Worm (Caenorhabditis elegans) whole organism, young adult: ENCODE results near the gene R144.11.

ENCODE experiments used
- B0035.1 ChIP-seq: sonication (generic microtip); optimal IDR thresholded peaks from 2 replicates; lab custom pipeline; 2016; ENCODE audit warnings: missing genetic modification characterization, mild to moderate bottlenecking, missing compliant biosample characterization, missing genotype, missing genetic modification reagents
- B0261.1 ChIP-seq: sonication (generic microtip); optimal IDR thresholded peaks from 2 replicates; lab custom pipeline; 2016; ENCODE audit warnings: mild to moderate bottlenecking, missing genetic modification characterization, moderate library complexity, missing compliant biosample characterization
- F10E7.11 ChIP-seq: sonication (generic microtip); optimal IDR thresholded peaks from 2 replicates; lab custom pipeline; 2017; ENCODE audit warnings: mild to moderate bottlenecking, missing genetic modification characterization, moderate library complexity, missing compliant biosample characterization
- F33H1.4 ChIP-seq: fragments of 200-800 bp; sonication (Bioruptor generic); IDR thresholded peaks from 2 replicates; pipeline ENCODE4 v1.3.6; 2022; ENCODE audit warnings: missing genetic modification reagents, missing genetic modification characterization, missing compliant biosample characterization
- T07F8.4 ChIP-seq: sonication (generic microtip); optimal IDR thresholded peaks from 2 replicates; lab custom pipeline; 2016; ENCODE audit warnings: mild to moderate bottlenecking, missing genetic modification characterization, moderate library complexity, missing compliant biosample characterization
- Y53F4B.3 ChIP-seq: fragments of 200-800 bp; sonication (Bioruptor generic); IDR thresholded peaks from 2 replicates; pipeline ENCODE4 v1.3.6; 2022; ENCODE audit warnings: missing genetic modification reagents, missing genetic modification characterization, missing compliant biosample characterization
- Y56A3A.18 ChIP-seq: fragments of 200-800 bp; sonication (Bioruptor generic); IDR thresholded peaks from 2 replicates; pipeline ENCODE4 v1.3.6; 2022; ENCODE audit warnings: missing genetic modification reagents, missing genetic modification characterization, missing compliant biosample characterization
- ZK185.1 ChIP-seq: sonication (generic microtip); optimal IDR thresholded peaks from 2 replicates; lab custom pipeline; 2016; ENCODE audit warnings: mild to moderate bottlenecking, missing genetic modification characterization, missing compliant biosample characterization; ENCODE audit not compliant: poor library complexity, severe bottlenecking
- akir-1 ChIP-seq: fragments of 200-800 bp; sonication (Bioruptor generic); optimal IDR thresholded peaks from 2 replicates; lab custom pipeline; 2018; ENCODE audit warnings: mild to moderate bottlenecking, missing genetic modification characterization, moderate library complexity, missing compliant biosample characterization
- ama-1 ChIP-seq, 3 experiments: fragments of 150-350 bp in 1 of 3; sonication (generic microtip) in 2 of 3; optimal IDR thresholded peaks; 2 replicates each; lab custom pipeline; 2014 to 2018; ENCODE audit warnings: missing biosample characterization in 2 of 3, missing genetic modification characterization in 2 of 3, missing genetic modification reagents in 2 of 3
- atf-7 ChIP-seq: sonication (generic microtip); optimal IDR thresholded peaks from 2 replicates; lab custom pipeline; 2017; ENCODE audit warnings: mild to moderate bottlenecking, missing genetic modification characterization, missing compliant biosample characterization
- cebp-1 ChIP-seq, 2 experiments: fragments of 200-800 bp in 1 of 2; sonication (Bioruptor generic) in 1 of 2; sonication (generic microtip) in 1 of 2; IDR thresholded peaks in 1 of 2; optimal IDR thresholded peaks in 1 of 2; 2 replicates each; pipeline versions ENCODE4 v1.3.6 to Lab custom; 2017 to 2022; ENCODE audit warnings: missing compliant biosample characterization in 2 of 2, missing genetic modification characterization in 2 of 2, mild to moderate bottlenecking in 1 of 2, missing genetic modification reagents in 1 of 2, moderate library complexity in 1 of 2
- ceh-40 ChIP-seq: fragments of 200-800 bp; sonication (Bioruptor generic); IDR thresholded peaks from 2 replicates; pipeline ENCODE4 v1.3.6; 2022; ENCODE audit warnings: missing genetic modification characterization, missing compliant biosample characterization
- dpl-1 ChIP-seq: fragments of 150-350 bp; optimal IDR thresholded peaks from 2 replicates; lab custom pipeline; 2014; ENCODE audit warnings: missing biosample characterization, missing genetic modification reagents, missing genetic modification characterization
- efl-1 ChIP-seq: fragments of 150-350 bp; optimal IDR thresholded peaks from 2 replicates; lab custom pipeline; 2014; ENCODE audit warnings: missing biosample characterization, missing genetic modification reagents, missing genetic modification characterization
- egl-44 ChIP-seq: fragments of 200-800 bp; sonication (Bioruptor generic); IDR thresholded peaks from 2 replicates; pipeline ENCODE4 v1.3.6; 2022; ENCODE audit warnings: missing genetic modification reagents, missing genetic modification characterization, missing compliant biosample characterization
- lin-26 ChIP-seq: fragments of 200-800 bp; sonication (Bioruptor generic); IDR thresholded peaks from 2 replicates; pipeline ENCODE4 v1.3.6; 2022; ENCODE audit warnings: missing genetic modification reagents, missing genetic modification characterization, missing compliant biosample characterization
- lsl-1 ChIP-seq: fragments of 200-800 bp; sonication (Bioruptor generic); optimal IDR thresholded peaks from 2 replicates; lab custom pipeline; 2018; ENCODE audit warnings: mild to moderate bottlenecking, missing genetic modification characterization, moderate library complexity, missing compliant biosample characterization
- madf-10 ChIP-seq: sonication (generic microtip); optimal IDR thresholded peaks from 2 replicates; lab custom pipeline; 2016; ENCODE audit warnings: mild to moderate bottlenecking, missing genetic modification characterization, missing compliant biosample characterization
- madf-6 ChIP-seq: fragments of 200-800 bp; sonication (Bioruptor generic); IDR thresholded peaks from 2 replicates; pipeline ENCODE4 v1.3.6; 2022; ENCODE audit warnings: missing genetic modification reagents, missing genetic modification characterization, missing compliant biosample characterization
- mxl-1 ChIP-seq: sonication (generic microtip); optimal IDR thresholded peaks from 2 replicates; lab custom pipeline; 2016; ENCODE audit warnings: missing genetic modification characterization, missing compliant biosample characterization
- nfya-2 ChIP-seq: fragments of 200-800 bp; sonication (Bioruptor generic); IDR thresholded peaks from 2 replicates; pipeline ENCODE4 v1.3.6; 2022; ENCODE audit warnings: missing genetic modification reagents, missing genetic modification characterization, missing compliant biosample characterization
- nhr-90 ChIP-seq: sonication (generic microtip); optimal IDR thresholded peaks from 2 replicates; lab custom pipeline; 2016; ENCODE audit warnings: missing genotype, mild to moderate bottlenecking, missing genetic modification characterization, missing compliant biosample characterization
- pbrm-1 ChIP-seq: fragments of 200-800 bp; sonication (Bioruptor generic); IDR thresholded peaks from 2 replicates; pipeline ENCODE4 v1.3.6; 2022; ENCODE audit warnings: missing genetic modification reagents, missing genetic modification characterization, missing compliant biosample characterization
- rcor-1 ChIP-seq: fragments of 200-800 bp; sonication (Bioruptor generic); IDR thresholded peaks from 2 replicates; pipeline ENCODE4 v1.3.6; 2022; ENCODE audit warnings: missing genetic modification reagents, missing genetic modification characterization, missing compliant biosample characterization
- rec-8 ChIP-seq, 2 experiments: sonication (generic microtip); optimal IDR thresholded peaks; 2 replicates each; lab custom pipeline; 2016; ENCODE audit warnings: mild to moderate bottlenecking in 2 of 2, missing genetic modification characterization in 2 of 2, missing genetic modification reagents in 2 of 2, missing genotype in 2 of 2, missing biosample characterization in 1 of 2, missing compliant biosample characterization in 1 of 2, moderate library complexity in 1 of 2
- snpc-1.3 ChIP-seq: sonication (generic microtip); optimal IDR thresholded peaks from 2 replicates; lab custom pipeline; 2017; ENCODE audit warnings: missing genetic modification characterization, mild to moderate bottlenecking, missing compliant biosample characterization, antibody characterized with exemption, moderate library complexity, missing genotype, missing genetic modification reagents; ENCODE audit not compliant: insufficient read depth
- snpc-3.4 ChIP-seq: sonication (generic microtip); optimal IDR thresholded peaks from 2 replicates; lab custom pipeline; 2017; ENCODE audit warnings: missing genetic modification characterization, mild to moderate bottlenecking, missing compliant biosample characterization, antibody characterized with exemption, moderate library complexity, missing genotype, missing genetic modification reagents
- snpc-4 ChIP-seq, 5 experiments: fragments of 150-350 bp in 1 of 5; sonication (generic microtip) in 4 of 5; optimal IDR thresholded peaks; 2 replicates each; lab custom pipeline; 2014 to 2018; ENCODE audit warnings: missing genetic modification characterization in 5 of 5, missing biosample characterization in 3 of 5, antibody characterized with exemption in 2 of 5, mild to moderate bottlenecking in 2 of 5, missing compliant biosample characterization in 2 of 5, missing genotype in 2 of 5, moderate library complexity in 2 of 5, missing genetic modification reagents in 1 of 5
- sptf-2 ChIP-seq: fragments of 200-800 bp; sonication (Bioruptor generic); optimal IDR thresholded peaks from 2 replicates; lab custom pipeline; 2018; ENCODE audit warnings: mild to moderate bottlenecking, missing genetic modification characterization, missing compliant biosample characterization
- unc-130 ChIP-seq: sonication (generic microtip); optimal IDR thresholded peaks from 2 replicates; lab custom pipeline; 2016; ENCODE audit warnings: missing genetic modification reagents, missing genetic modification characterization, missing compliant biosample characterization
- unc-62 ChIP-seq: fragments of 150-350 bp; optimal IDR thresholded peaks from 2 replicates; lab custom pipeline; 2014; ENCODE audit warnings: missing biosample characterization, missing genetic modification reagents, missing genetic modification characterization
- xnd-1 ChIP-seq: sonication (generic microtip); optimal IDR thresholded peaks from 2 replicates; lab custom pipeline; 2016; ENCODE audit warnings: missing genotype, missing genetic modification reagents, missing genetic modification characterization, missing compliant biosample characterization
- zfh-2 ChIP-seq: fragments of 200-800 bp; sonication (Bioruptor generic); conservative IDR thresholded peaks from 2 replicates; pipeline ENCODE4 v1.3.6; 2022; ENCODE audit warnings: missing genetic modification reagents, missing genetic modification characterization, missing compliant biosample characterization
- ztf-25 ChIP-seq: fragments of 200-800 bp; sonication (Bioruptor generic); IDR thresholded peaks from 2 replicates; pipeline ENCODE4 v1.3.6; 2022; ENCODE audit warnings: missing genetic modification reagents, missing genetic modification characterization, missing compliant biosample characterization
- ztf-26 ChIP-seq: sonication (generic microtip); optimal IDR thresholded peaks from 2 replicates; lab custom pipeline; 2017; ENCODE audit warnings: missing genetic modification characterization, missing compliant biosample characterization

R144.11 gene

ce11 chrIII:5006881-5007280 lies 1.7 kb downstream of the R144.11 start, which contains the start of gene R144.12:
Gene R144.12, minus strand, starts transcription at chrIII:5006981.
- TF ChIP-seq lin-26 (GFP tag; lab: Robert Waterston, UW) (no peak), rec-8 (tag; optimal IDR thresholded peaks at IDR 0.05; lab: Kevin White, UChicago) (no peak)

- TF ChIP-seq ztf-26 (tag; lab: Kevin White, UChicago) (no peak), xnd-1 (tag; lab: Kevin White, UChicago) (no peak), B0035.1 (tag; lab: Kevin White, UChicago) (no peak), T07F8.4 (tag; lab: Kevin White, UChicago) (no peak), Y56A3A.18 (GFP tag; lab: Robert Waterston, UW) (no peak), ztf-25 (GFP tag; lab: Robert Waterston, UW) (no peak), efl-1 (GFP tag; lab: Kevin White, UChicago) (no peak), sptf-2 (GFP tag; lab: Kevin White, UChicago) (no peak), Y53F4B.3 (no peak), egl-44 (no peak), F10E7.11 (no peak), madf-6 (GFP tag; lab: Robert Waterston, UW) (no peak), atf-7 (tag; lab: Kevin White, UChicago) (no peak), mxl-1 (tag; lab: Kevin White, UChicago) (no peak), ZK185.1 (tag; lab: Kevin White, UChicago) (no peak), dpl-1 (GFP tag; lab: Kevin White, UChicago) (no peak), lsl-1 (GFP tag; lab: Kevin White, UChicago) (no peak), B0261.1 (no peak), madf-10 (no peak)
These were observed 4.0 kb downstream of the R144.11 start, which contains the start of gene R144.6 for ce11 chrIII:5004621-5005020. Gene R144.6, minus strand, starts transcription at chrIII:5004721.

ce11 chrIII:5002231-5002630 lies 6.4 kb downstream of the R144.11 start, which contains the start of gene R144.10:
Gene R144.10, minus strand, starts transcription at chrIII:5002331.
- TF ChIP-seq snpc-3.4 (tag; lab: Kevin White, UChicago) (no peak), nhr-90 (tag; lab: Kevin White, UChicago) (no peak), zfh-2 (GFP tag; lab: Robert Waterston, UW) (no peak), rcor-1 (GFP tag; lab: Robert Waterston, UW) (no peak), unc-62 (no peak), madf-6 (GFP tag; lab: Robert Waterston, UW) (no peak), F33H1.4 (GFP tag; lab: Robert Waterston, UW) (peak; percentile 50), ceh-40 (GFP tag; lab: Robert Waterston, UW) (no peak), snpc-1.3 (tag; lab: Kevin White, UChicago) (no peak), cebp-1 (GFP tag; IDR thresholded peaks at IDR 0.05; lab: Robert Waterston, UW) (no peak), cebp-1 (tag; optimal IDR thresholded peaks at IDR 0.05; lab: Kevin White, UChicago) (no peak), akir-1 (GFP tag; lab: Kevin White, UChicago) (no peak), nfya-2 (GFP tag; lab: Robert Waterston, UW) (no peak), unc-130 (GFP tag; lab: Kevin White, UChicago) (no peak), pbrm-1 (GFP tag; lab: Robert Waterston, UW) (no peak), snpc-4 (GFP tag; optimal IDR thresholded peaks at IDR 0.05; lab: Kevin White, UChicago) (no peak), snpc-4 (tag; optimal IDR thresholded peaks at IDR 0.05; lab: Kevin White, UChicago) (no peak), lsl-1 (GFP tag; lab: Kevin White, UChicago) (peak; percentile 49), ama-1 (optimal IDR thresholded peaks at IDR 0.05; lab: Kevin White, UChicago) (no peak), ama-1 (GFP tag; optimal IDR thresholded peaks at IDR 0.05; lab: Kevin White, UChicago) (no peak), efl-1 (GFP tag; lab: Kevin White, UChicago) (no peak)
- TF ChIP-seq, all 124 proteins: peak for 2
